Worm (Caenorhabditis elegans) whole organism, L4 larva: ENCODE results near the gene gpa-6.

Experiments used
- R02D3.7 ChIP-seq: fragments of 150-350 bp; sonication (generic microtip); optimal IDR thresholded peaks from 3 replicates; lab custom pipeline; 2014; ENCODE audit warnings: missing biosample characterization, missing genetic modification characterization
- aha-1 ChIP-seq: fragments of 150-350 bp; peaks from one replicate; lab custom pipeline; 2014; ENCODE audit warnings: missing biosample characterization, missing genetic modification characterization
- aly-2 ChIP-seq: sonication (generic microtip); optimal IDR thresholded peaks from 2 replicates; lab custom pipeline; 2018; ENCODE audit warnings: missing biosample characterization, missing genetic modification characterization
- fos-1 ChIP-seq: fragments of 150-350 bp; optimal IDR thresholded peaks from 2 replicates; lab custom pipeline; 2014; ENCODE audit warnings: missing biosample characterization, missing genetic modification characterization
- lim-7 ChIP-seq: fragments of 200-800 bp; sonication (Bioruptor generic); IDR thresholded peaks from 2 replicates; pipeline ENCODE4 v1.3.6; 2022; ENCODE audit warnings: missing genetic modification characterization, missing compliant biosample characterization
- nhr-237 ChIP-seq: sonication (generic microtip); optimal IDR thresholded peaks from 2 replicates; lab custom pipeline; 2017; ENCODE audit warnings: missing biosample characterization, missing genetic modification characterization
- nhr-77 ChIP-seq: fragments of 150-350 bp; optimal IDR thresholded peaks from 2 replicates; lab custom pipeline; 2014; ENCODE audit warnings: missing biosample characterization, missing genetic modification characterization
- unc-39 ChIP-seq: sonication (generic microtip); optimal IDR thresholded peaks from 2 replicates; lab custom pipeline; 2017; ENCODE audit warnings: missing biosample characterization, missing genetic modification characterization
- ztf-7 ChIP-seq: fragments of 150-350 bp; optimal IDR thresholded peaks from 2 replicates; lab custom pipeline; 2014; ENCODE audit warnings: missing biosample characterization, missing genetic modification characterization

ce11 chrX:13227778-13228177 is 36.8 kb downstream of the gpa-6 start:
- no peak for TF ChIP-seq fos-1 (tag; lab: Kevin White, UChicago)
- no peak for TF ChIP-seq ztf-7 (tag; lab: Kevin White, UChicago)
- TF ChIP-seq unc-39 (tag; lab: Kevin White, UChicago), result no peak
- TF ChIP-seq nhr-77, result no peak
- no peak for TF ChIP-seq R02D3.7
- TF ChIP-seq nhr-237 (tag; lab: Kevin White, UChicago), result no peak
- no peak for TF ChIP-seq aly-2 (tag; lab: Kevin White, UChicago)
- no peak for TF ChIP-seq lim-7
- TF ChIP-seq aha-1, result no peak
